Worm (Caenorhabditis elegans) whole organism, L2 larva: Measurements from ENCODE around the gene C53C11.1.

Experiments used
- C34F6.9 ChIP-seq: fragments of 150-350 bp; optimal IDR thresholded peaks from 2 replicates; lab custom pipeline; 2014; ENCODE audit warnings: missing biosample characterization, missing genetic modification characterization
- F13H6.1 ChIP-seq: sonication (generic microtip); optimal IDR thresholded peaks from 2 replicates; lab custom pipeline; 2016; ENCODE audit warnings: missing genetic modification characterization, missing compliant biosample characterization
- alr-1 ChIP-seq: fragments of 150-350 bp; optimal IDR thresholded peaks from 2 replicates; lab custom pipeline; 2014; ENCODE audit warnings: missing biosample characterization, missing genetic modification characterization
- lin-11 ChIP-seq: fragments of 150-350 bp; sonication (generic microtip); optimal IDR thresholded peaks from 2 replicates; lab custom pipeline; 2014; ENCODE audit warnings: missing biosample characterization, missing genetic modification characterization, inconsistent platforms, mixed read lengths
- lsy-2 ChIP-seq, 2 experiments: fragments of 150-350 bp in 1 of 2; sonication (generic microtip) in 1 of 2; optimal IDR thresholded peaks; 2 replicates each; lab custom pipeline; 2014 to 2017; ENCODE audit warnings: missing biosample characterization in 2 of 2, missing genetic modification characterization in 2 of 2
- mab-5 ChIP-seq: fragments of 150-350 bp; optimal IDR thresholded peaks from 2 replicates; lab custom pipeline; 2014; ENCODE audit warnings: missing biosample characterization, missing genetic modification characterization
- skn-1 ChIP-seq: sonication (generic microtip); optimal IDR thresholded peaks from 2 replicates; lab custom pipeline; 2017; ENCODE audit warnings: missing biosample characterization, missing genetic modification characterization
- unc-62 ChIP-seq: fragments of 150-350 bp; optimal IDR thresholded peaks from 2 replicates; lab custom pipeline; 2014; ENCODE audit warnings: missing biosample characterization, missing genetic modification reagents, missing genetic modification characterization

DNA sequence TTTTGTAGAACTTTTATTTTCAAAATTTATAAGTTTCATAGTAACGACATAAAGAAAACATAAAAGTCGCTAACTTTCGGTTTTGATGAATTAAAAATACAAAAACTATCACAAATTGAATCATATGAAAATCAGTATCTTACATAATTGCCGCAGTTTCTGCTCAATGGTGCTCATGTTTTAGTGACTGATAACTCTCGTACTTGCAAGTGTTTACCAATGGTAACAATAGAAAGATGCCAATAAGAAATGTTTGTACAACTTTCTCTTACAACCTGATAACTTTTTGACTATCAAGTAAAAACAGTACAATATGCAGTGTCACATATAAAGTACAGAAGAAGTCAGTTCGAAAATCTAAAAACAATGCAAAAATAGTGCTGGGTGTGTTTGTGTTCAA, 45.5 kb downstream of the C53C11.1 start:
- TF ChIP-seq F13H6.1 (no peak), alr-1 (tag; lab: Kevin White, UChicago) (no peak), mab-5 (no peak), skn-1 (tag; lab: Kevin White, UChicago) (no peak), C34F6.9 (tag; lab: Kevin White, UChicago) (no peak), unc-62 (GFP tag; lab: Kevin White, UChicago) (no peak), lsy-2 (tag; optimal IDR thresholded peaks at IDR 0.05; lab: Kevin White, UChicago) (no peak), lin-11 (tag; lab: Kevin White, UChicago) (no peak)
